Worm (Caenorhabditis elegans): ENCODE measurements around the gene F16F9.3.

ce11 chrX:8423633-8424032 is 33.8 kb upstream of the F16F9.3 start, which contains the start of gene tth-1:
- TF ChIP-seq rnt-1 (tag; optimal IDR thresholded peaks at IDR 0.05) (no peak), skn-1 (tag; optimal IDR thresholded peaks at IDR 0.05) (no peak), dpl-1 (GFP tag; optimal IDR thresholded peaks at IDR 0.05) (no peak), fos-1 (tag; optimal IDR thresholded peaks at IDR 0.05) (no peak), nhr-28 (tag; optimal IDR thresholded peaks at IDR 0.05) (no peak), elt-3 (tag; optimal IDR thresholded peaks at IDR 0.05) (no peak), F16B12.6 (tag; optimal IDR thresholded peaks at IDR 0.05) (no peak), efl-1 (optimal IDR thresholded peaks at IDR 0.05) (no peak), efl-1 (GFP tag; optimal IDR thresholded peaks at IDR 0.05 in 1 of 2) (no peak), nhr-76 (tag; optimal IDR thresholded peaks at IDR 0.05) (no peak)

All from whole organism, L1 larva.